Fruit fly (Drosophila melanogaster): ENCODE measurements around the gene CenG1A.

dm6 chr2L:13931318-13931717, 96.0 kb downstream of the CenG1A start, which contains the start of gene CG42711:
- TF ChIP-seq fd85E (GFP tag; optimal IDR thresholded peaks at IDR 0.05) (no peak), Hr39 (GFP tag; optimal IDR thresholded peaks at IDR 0.05) (no peak)

Data from whole organism, prepupa.